Fruit fly (Drosophila melanogaster): ENCODE measurements around the gene CG15525.

Gene CG15525

dm6 chr3R:29983073-29983544 is 14.4 kb downstream of the CG15525 start, which contains the start of gene CG7896 (continued):
- no peak for TF ChIP-seq Sry-δ (GFP tag; optimal IDR thresholded peaks at IDR 0.05)
- peak; percentile 54; the same call in 1 of the 2 replicates for TF ChIP-seq Rx (GFP tag; IDR thresholded peaks at IDR 0.05)
- TF ChIP-seq CG12104 (GFP tag; optimal IDR thresholded peaks at IDR 0.05) = peak; percentile 22
- peak; percentile 40; the same call in 1 of the 2 replicates for TF ChIP-seq CG8765 (GFP tag; IDR thresholded peaks at IDR 0.05)
- TF ChIP-seq CG10366 (GFP tag; IDR thresholded peaks at IDR 0.05) = peak; percentile 73
- TF ChIP-seq CG31365 (tag; optimal IDR thresholded peaks at IDR 0.05) = no peak
- peak; percentile 14 to 71 for TF ChIP-seq dpn (GFP tag; optimal IDR thresholded peaks at IDR 0.05)
- peak; percentile 83 for TF ChIP-seq CG9932 (GFP tag; IDR thresholded peaks at IDR 0.05)
- no peak for TF ChIP-seq Side (GFP tag; optimal IDR thresholded peaks at IDR 0.05)
- TF ChIP-seq CG3281 (GFP tag; optimal IDR thresholded peaks at IDR 0.05) = peak; percentile 70
- no peak for TF ChIP-seq fru (optimal IDR thresholded peaks at IDR 0.05)
- no peak for TF ChIP-seq NK7.1 (GFP tag; optimal IDR thresholded peaks at IDR 0.05)
- no peak for TF ChIP-seq CG11398 (GFP tag; optimal IDR thresholded peaks at IDR 0.05)
- peak; percentile 94 for TF ChIP-seq row (GFP tag; IDR thresholded peaks at IDR 0.05)
- peak; percentile 48 for TF ChIP-seq tap (tag; optimal IDR thresholded peaks at IDR 0.05)
- TF ChIP-seq CG9817 (tag; optimal IDR thresholded peaks at IDR 0.05) = peak; percentile 50
- TF ChIP-seq CG42726 (GFP tag; IDR thresholded peaks at IDR 0.05; ENCODE audit: partially characterized antibody) = no peak
- peak; percentile 83 for TF ChIP-seq CG11695 (GFP tag; IDR thresholded peaks at IDR 0.05)
- no peak for TF ChIP-seq ab (GFP tag; optimal IDR thresholded peaks at IDR 0.05)
- TF ChIP-seq so (GFP tag; IDR thresholded peaks at IDR 0.05) = peak; percentile 77; the same call in 2 of the 3 replicates
- TF ChIP-seq Hr78 (GFP tag; optimal IDR thresholded peaks at IDR 0.05) = peak in 1 of 2 experiments; percentile 62
- TF ChIP-seq gcm (GFP tag; optimal IDR thresholded peaks at IDR 0.05) = peak; percentile 67
- TF ChIP-seq lbe (GFP tag; optimal IDR thresholded peaks at IDR 0.05) = peak; percentile 87
- no peak for TF ChIP-seq ap (GFP tag; IDR thresholded peaks at IDR 0.05)
- peak; percentile 62 for TF ChIP-seq tin (GFP tag; optimal IDR thresholded peaks at IDR 0.05)
- TF ChIP-seq CG13287 (GFP tag; IDR thresholded peaks at IDR 0.05; ENCODE audit: partially characterized antibody) = peak; percentile 10; the same call in 1 of the 2 replicates
- TF ChIP-seq CG15011 (GFP tag; optimal IDR thresholded peaks at IDR 0.05) = peak; percentile 40
- TF ChIP-seq CG33213 (GFP tag; optimal IDR thresholded peaks at IDR 0.05) = no peak
- TF ChIP-seq phol (tag; optimal IDR thresholded peaks at IDR 0.05) = peak; percentile 63
- no peak for TF ChIP-seq lov (optimal IDR thresholded peaks at IDR 0.05)
- 0 out of 3 replicates have a peak, but pooled peaks have one; percentile 61 for TF ChIP-seq lov (GFP tag; IDR thresholded peaks at IDR 0.05)
- 0 out of 2 replicates have a peak, but pooled peaks have one; percentile 23 for TF ChIP-seq CG16779 (GFP tag; IDR thresholded peaks at IDR 0.05)
- TF ChIP-seq Taf1 (GFP tag; IDR thresholded peaks at IDR 0.05) = peak; percentile 71
- no peak for TF ChIP-seq usp (GFP tag; optimal IDR thresholded peaks at IDR 0.05)
- TF ChIP-seq CG10267 (tag; optimal IDR thresholded peaks at IDR 0.05) = peak; percentile 55
- TF ChIP-seq chm (GFP tag; IDR thresholded peaks at IDR 0.05) = no peak
- peak; percentile 33 for TF ChIP-seq twi (tag; optimal IDR thresholded peaks at IDR 0.05)
- no peak for TF ChIP-seq amos (GFP tag; IDR thresholded peaks at IDR 0.05; ENCODE audit: partially characterized antibody)
- peak; percentile 76 for TF ChIP-seq sisA (GFP tag; IDR thresholded peaks at IDR 0.05)
- peak; percentile 25; the same call in 1 of the 3 replicates for TF ChIP-seq sr (GFP tag; IDR thresholded peaks at IDR 0.05)
- no peak for TF ChIP-seq cad (GFP tag; optimal IDR thresholded peaks at IDR 0.05)
- peak; percentile 25 for TF ChIP-seq Six4 (GFP tag; optimal IDR thresholded peaks at IDR 0.05)
- peak in 1 of 2 experiments; percentile 11 for TF ChIP-seq crp (GFP tag; optimal IDR thresholded peaks at IDR 0.05)
- peak; percentile 86 for TF ChIP-seq CG17829 (tag; optimal IDR thresholded peaks at IDR 0.05)
- TF ChIP-seq CG14014 (GFP tag; IDR thresholded peaks at IDR 0.05) = peak; percentile 69
- TF ChIP-seq ara (GFP tag; IDR thresholded peaks at IDR 0.05) = peak; percentile 68
- TF ChIP-seq ind (GFP tag; optimal IDR thresholded peaks at IDR 0.05) = peak; percentile 60
- TF ChIP-seq toy (GFP tag; IDR thresholded peaks at IDR 0.05) = peak; percentile 45; the same call in 1 of the 2 replicates
- TF ChIP-seq Med (GFP tag) = peak; percentile 87
- TF ChIP-seq gce (GFP tag; IDR thresholded peaks at IDR 0.05) = peak; percentile 69; the same call in 1 of the 3 replicates
- TF ChIP-seq D (optimal IDR thresholded peaks at IDR 0.05) = no peak
- TF ChIP-seq D (GFP tag; optimal IDR thresholded peaks at IDR 0.05) = peak; percentile 43
